Fruit fly (Drosophila melanogaster): ENCODE measurements around the gene HP1b.

DNA sequence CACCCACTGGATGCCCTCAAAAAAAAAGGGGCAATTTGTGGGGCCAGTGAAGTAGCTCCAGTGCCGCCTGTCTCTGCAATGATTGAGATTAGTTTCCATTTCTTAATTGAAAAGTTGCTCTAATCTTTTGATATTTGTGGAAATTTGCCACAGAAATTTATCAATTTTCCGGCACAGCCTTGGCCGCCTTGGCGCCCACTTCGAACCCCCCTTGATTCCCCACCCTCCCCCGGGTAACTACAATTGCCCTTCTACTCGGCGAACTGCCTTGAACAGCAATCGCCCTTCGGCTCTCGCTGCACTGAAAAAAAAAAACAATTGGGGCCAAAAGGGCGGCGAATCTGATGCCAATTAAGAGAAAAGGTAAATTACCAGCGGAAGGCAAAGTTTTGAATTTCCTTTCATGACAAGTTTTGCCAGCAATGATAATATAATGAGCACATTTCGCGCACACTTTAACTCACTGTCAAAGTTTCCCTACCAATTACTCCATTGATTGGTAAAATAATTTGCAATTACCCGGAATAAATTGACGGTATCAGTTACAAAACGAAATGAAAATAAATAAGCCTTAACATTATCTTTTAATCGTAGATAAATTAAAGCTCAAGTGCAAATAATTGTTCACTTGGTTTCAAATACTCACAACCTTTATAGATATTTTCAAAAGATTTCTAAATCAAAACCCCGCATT lies 39.0 kb downstream of the HP1b start:
- TF ChIP-seq svp (GFP tag): peak; percentile 53
- TF ChIP-seq CG16779 (tag; optimal IDR thresholded peaks at IDR 0.05): no peak
- no peak for TF ChIP-seq dsx (GFP tag; optimal IDR thresholded peaks at IDR 0.05; ENCODE audit: poor library complexity, severe bottlenecking)
- no peak for TF ChIP-seq lz (GFP tag; optimal IDR thresholded peaks at IDR 0.05)
- no peak for TF ChIP-seq fd59A (GFP tag; optimal IDR thresholded peaks at IDR 0.05)
- no peak for TF ChIP-seq Gug (GFP tag; IDR thresholded peaks at IDR 0.05)
- no peak for TF ChIP-seq Lpt (GFP tag; optimal IDR thresholded peaks at IDR 0.05)
- no peak for TF ChIP-seq Ets21C (GFP tag; optimal IDR thresholded peaks at IDR 0.05)
- TF ChIP-seq Eip75B (GFP tag; optimal IDR thresholded peaks at IDR 0.05): no peak
- no peak for TF ChIP-seq CG9139 (GFP tag; optimal IDR thresholded peaks at IDR 0.05)
- no peak for TF ChIP-seq Ets96B (tag; optimal IDR thresholded peaks at IDR 0.05)
- no peak for TF ChIP-seq Sox14 (GFP tag; optimal IDR thresholded peaks at IDR 0.05)
- no peak for TF ChIP-seq CG8319 (GFP tag; optimal IDR thresholded peaks at IDR 0.05)
